Worm (Caenorhabditis elegans) whole organism, L3 larva: Measurements from ENCODE around the gene clec-147.

Experiments
- aly-2 ChIP-seq: fragments of 150-350 bp; optimal IDR thresholded peaks from 2 replicates; lab custom pipeline; 2014; ENCODE audit warnings: missing biosample characterization, missing genetic modification characterization
- ceh-28 ChIP-seq: fragments of 150-350 bp; optimal IDR thresholded peaks from 2 replicates; lab custom pipeline; 2014; ENCODE audit warnings: missing biosample characterization, missing genetic modification reagents, missing genetic modification characterization
- daf-12 ChIP-seq: fragments of 150-350 bp; optimal IDR thresholded peaks from 2 replicates; lab custom pipeline; 2014; ENCODE audit warnings: missing biosample characterization, missing genetic modification reagents, missing genetic modification characterization
- fkh-10 ChIP-seq: sonication (generic microtip); optimal IDR thresholded peaks from 2 replicates; lab custom pipeline; 2017; ENCODE audit warnings: missing biosample characterization, missing genetic modification reagents, missing genetic modification characterization
- mdl-1 ChIP-seq: fragments of 150-350 bp; optimal IDR thresholded peaks from 2 replicates; lab custom pipeline; 2014; ENCODE audit warnings: missing biosample characterization, missing genetic modification characterization
- nfya-1 ChIP-seq: sonication (generic microtip); optimal IDR thresholded peaks from 2 replicates; lab custom pipeline; 2017; ENCODE audit warnings: missing genetic modification characterization, mild to moderate bottlenecking, missing compliant biosample characterization, antibody characterized with exemption, moderate library complexity; ENCODE audit not compliant: insufficient read depth
- nhr-11 ChIP-seq: fragments of 150-350 bp; optimal IDR thresholded peaks from 2 replicates; lab custom pipeline; 2014; ENCODE audit warnings: missing biosample characterization, missing genetic modification characterization
- nhr-23 ChIP-seq: fragments of 150-350 bp; optimal IDR thresholded peaks from 2 replicates; lab custom pipeline; 2014; ENCODE audit warnings: missing biosample characterization, missing genetic modification reagents, missing genetic modification characterization
- nhr-43 ChIP-seq: sonication (generic microtip); optimal IDR thresholded peaks from 2 replicates; lab custom pipeline; 2016; ENCODE audit warnings: mild to moderate bottlenecking, missing genetic modification characterization, missing compliant biosample characterization; ENCODE audit not compliant: poor library complexity, severe bottlenecking
- nhr-76 ChIP-seq: fragments of 150-350 bp; sonication (generic microtip); optimal IDR thresholded peaks from 5 replicates; lab custom pipeline; 2014; ENCODE audit warnings: missing biosample characterization, missing genetic modification characterization
- pha-4 ChIP-seq: fragments of 150-350 bp; optimal IDR thresholded peaks from 2 replicates; lab custom pipeline; 2014; ENCODE audit warnings: missing biosample characterization, missing genetic modification reagents, missing genetic modification characterization
- unc-39 ChIP-seq: sonication (generic microtip); optimal IDR thresholded peaks from 4 replicates; lab custom pipeline; 2017; ENCODE audit warnings: missing biosample characterization, missing genetic modification characterization
- unc-62 ChIP-seq: fragments of 150-350 bp; sonication (generic microtip); optimal IDR thresholded peaks from 4 replicates; lab custom pipeline; 2014; ENCODE audit warnings: missing biosample characterization, missing genetic modification reagents, missing genetic modification characterization
- ztf-4 ChIP-seq: fragments of 150-350 bp; optimal IDR thresholded peaks from 2 replicates; lab custom pipeline; 2014; ENCODE audit warnings: missing biosample characterization, missing genetic modification characterization

- TF ChIP-seq nhr-11 (tag; lab: Kevin White, UChicago) (no peak), nfya-1 (tag; lab: Kevin White, UChicago) (no peak), daf-12 (no peak), nhr-23 (tag; lab: Kevin White, UChicago) (no peak), nhr-76 (tag; lab: Kevin White, UChicago) (no peak), aly-2 (no peak), unc-62 (GFP tag; lab: Kevin White, UChicago) (no peak), ztf-4 (tag; lab: Kevin White, UChicago) (no peak), pha-4 (tag; lab: Kevin White, UChicago) (no peak), fkh-10 (GFP tag; lab: Kevin White, UChicago) (no peak), ceh-28 (tag; lab: Kevin White, UChicago) (no peak), unc-39 (tag; lab: Kevin White, UChicago) (no peak), nhr-43 (no peak), mdl-1 (tag; lab: Kevin White, UChicago) (no peak)
Measured at ce11 chrII:14534000-14534399, 3.6 kb downstream of the clec-147 start, which contains the start of gene C04H5.1.
